Fruit fly (Drosophila melanogaster): ENCODE measurements around the gene CG5498.

CG5498 gene

DNA sequence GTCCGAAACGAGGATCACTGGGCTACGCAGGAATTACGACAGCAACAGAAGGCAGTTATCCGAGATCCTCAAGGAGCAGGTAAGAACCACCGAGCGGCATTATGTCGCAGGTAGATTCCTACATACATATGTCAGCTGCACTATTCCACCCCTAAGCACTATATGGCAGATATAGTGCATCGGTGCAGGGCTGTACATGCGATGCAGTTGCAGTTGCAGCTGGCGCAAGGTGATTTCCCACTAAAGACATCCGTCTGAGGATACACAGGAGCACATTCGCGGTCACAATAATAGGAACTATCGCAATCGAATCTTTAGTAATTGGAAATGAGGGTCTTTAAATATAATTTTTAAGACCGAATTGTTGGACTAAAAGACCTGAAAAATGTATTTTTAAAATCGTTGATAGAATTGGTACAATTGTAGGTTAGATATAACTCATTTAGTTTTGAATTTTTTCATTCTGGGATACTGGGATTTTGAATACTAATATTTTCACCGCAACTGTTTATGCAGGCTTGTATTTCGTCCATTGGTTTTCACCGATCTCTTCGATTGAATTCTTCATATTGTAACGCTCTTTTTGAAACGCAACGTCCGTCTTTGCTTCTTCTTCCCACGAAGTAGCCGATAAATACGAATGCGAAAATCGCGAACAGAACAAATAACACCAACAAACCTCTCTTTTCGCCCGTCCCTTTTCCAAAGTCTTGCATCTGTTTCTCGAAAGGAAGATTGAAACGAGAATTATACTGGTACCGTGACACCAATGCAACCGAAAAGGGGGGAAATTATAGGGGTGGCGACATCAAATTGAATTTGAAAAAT lies 19.0 kb upstream of the CG5498 start:
- TF ChIP-seq CG17801 (GFP tag; optimal IDR thresholded peaks at IDR 0.05; ENCODE audit: partially characterized antibody) = no peak

DNA sequence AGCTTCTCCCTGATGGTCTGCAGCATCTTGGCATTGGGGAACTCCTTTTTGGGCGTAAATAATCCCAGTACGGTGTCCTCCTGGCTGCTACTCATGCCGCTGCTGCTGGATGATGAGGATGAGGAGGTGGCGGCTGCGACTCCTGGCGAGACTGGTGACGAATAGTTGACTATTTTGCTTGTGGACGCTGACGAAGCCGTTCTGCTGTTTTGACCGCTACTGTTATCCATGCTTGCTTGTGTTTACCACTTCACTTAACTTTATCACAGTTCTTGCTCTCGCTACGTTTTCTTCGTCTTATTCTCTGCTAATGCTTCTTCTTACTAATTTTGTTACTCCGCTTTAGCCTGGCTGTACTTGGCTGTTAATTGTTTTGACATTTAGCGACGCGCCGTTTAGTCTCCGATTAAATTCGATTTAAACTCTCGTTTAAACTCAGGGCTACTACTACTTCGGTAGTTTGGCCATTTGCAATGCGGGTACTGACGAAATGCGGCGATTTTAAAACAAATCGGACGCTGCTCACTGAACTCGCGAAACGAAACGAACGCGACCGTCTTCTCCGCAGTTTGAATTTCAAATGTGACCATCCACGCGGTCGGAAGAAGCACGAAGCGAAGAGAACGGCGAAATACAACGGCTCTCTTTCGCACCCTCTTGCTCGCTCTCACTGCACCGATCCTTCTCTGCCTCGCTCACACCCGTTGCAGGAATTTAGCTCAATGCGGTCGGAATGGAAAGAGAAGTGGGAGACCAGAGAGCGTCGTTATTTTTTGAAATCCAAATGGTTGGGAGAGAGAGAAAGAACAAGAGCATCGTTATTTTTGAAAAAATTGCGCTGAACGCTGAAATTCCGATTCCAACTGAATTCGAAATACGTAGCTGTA lies 17.4 kb upstream of the CG5498 start, which contains the start of gene trbl:
TSS of gene trbl (minus strand) at position 584 of the 887 bp plus-strand sequence.
- peak; percentile 77 for TF ChIP-seq CG17801 (GFP tag; optimal IDR thresholded peaks at IDR 0.05; ENCODE audit: partially characterized antibody)

DNA sequence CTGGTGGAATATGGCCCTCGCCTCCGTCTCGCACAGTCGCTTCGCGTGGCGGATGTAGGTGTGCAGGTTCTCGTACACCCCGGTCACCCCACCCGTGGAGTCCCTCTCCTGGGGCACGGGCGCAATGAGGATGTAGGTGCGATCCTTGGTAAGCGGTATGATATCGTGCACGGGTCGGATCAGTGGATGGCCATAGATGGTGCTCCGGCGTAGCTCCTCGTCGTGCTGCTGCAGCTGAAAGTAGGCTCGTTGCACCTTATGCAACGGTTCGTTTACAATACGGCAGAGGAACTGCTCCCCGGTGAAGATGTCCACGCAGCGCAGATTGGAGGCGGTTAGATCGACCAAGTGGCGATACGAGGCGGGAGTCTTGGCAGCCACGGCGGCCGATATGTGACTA lies 16.6 kb upstream of the CG5498 start:
- TF ChIP-seq CG17801 (GFP tag; optimal IDR thresholded peaks at IDR 0.05; ENCODE audit: partially characterized antibody) = no peak

DNA sequence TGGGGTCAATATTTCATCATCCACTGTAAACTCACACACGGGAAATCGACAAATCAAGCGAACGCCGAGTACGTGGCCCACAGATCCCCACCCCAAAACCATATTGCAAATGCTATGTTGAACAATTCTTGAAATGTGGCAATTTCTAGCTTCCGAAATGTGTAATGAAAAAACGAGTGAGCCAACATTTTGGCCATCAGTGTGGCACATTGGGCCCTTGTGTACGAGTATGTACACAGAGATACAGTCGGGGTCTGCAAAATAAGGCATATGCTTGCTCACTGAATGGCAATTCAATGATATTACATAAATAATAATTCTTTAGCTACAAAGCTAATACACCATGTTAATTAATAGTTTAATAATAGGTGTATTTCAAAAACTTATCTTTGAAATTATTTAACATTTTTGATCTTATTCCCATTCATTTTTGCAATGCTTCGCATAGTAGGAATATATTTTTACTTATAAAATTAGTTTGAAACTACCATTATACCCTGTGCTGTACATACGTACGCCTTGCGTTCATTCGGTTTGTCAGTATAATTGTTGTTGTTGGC lies 15.7 kb upstream of the CG5498 start:
- peak; percentile 88 for TF ChIP-seq CG17801 (GFP tag; optimal IDR thresholded peaks at IDR 0.05; ENCODE audit: partially characterized antibody)

DNA sequence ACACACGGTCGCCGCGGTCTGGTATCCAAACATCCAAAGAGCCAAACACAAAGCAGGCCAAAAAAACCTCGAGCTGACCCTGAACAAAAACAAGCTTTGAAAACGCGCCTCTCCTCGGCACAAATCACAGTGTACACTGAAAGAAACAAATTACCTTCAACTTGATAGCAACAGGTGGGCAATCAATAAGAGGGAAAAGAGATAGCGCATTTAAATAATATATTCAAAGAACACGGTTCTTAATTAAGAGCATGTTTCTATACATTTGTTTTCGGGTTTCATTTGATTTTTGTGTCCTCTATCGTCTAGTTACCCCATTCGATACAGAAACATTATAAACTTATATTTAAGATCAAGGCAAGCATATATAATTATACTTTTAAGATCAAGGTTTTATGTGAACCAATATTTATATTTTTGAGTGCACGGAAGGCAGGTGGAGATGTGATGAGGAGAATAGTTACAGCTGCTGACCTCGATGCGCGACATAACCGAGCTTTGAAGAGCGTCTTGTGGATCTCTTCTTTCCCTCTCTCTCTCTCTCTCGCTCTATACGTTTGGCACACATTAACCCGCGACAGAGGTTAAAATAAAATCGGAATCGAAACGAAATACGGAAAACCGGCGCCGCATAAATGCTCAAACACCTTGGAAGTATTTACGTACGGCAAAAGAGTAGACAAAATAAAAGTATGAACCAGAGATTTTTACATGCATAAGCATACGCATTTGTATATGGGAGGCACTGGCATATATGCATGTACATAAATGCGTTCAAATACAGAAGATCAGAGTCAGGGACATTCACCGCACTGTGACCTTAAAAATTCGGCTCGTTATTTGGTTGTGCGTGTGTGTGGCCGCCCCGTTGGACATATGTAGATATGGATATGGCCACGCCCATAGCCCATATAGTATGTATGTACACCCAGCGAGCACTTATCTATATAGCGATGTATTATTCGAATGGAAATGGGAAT lies 14.6 kb upstream of the CG5498 start:
- peak; percentile 60 for TF ChIP-seq CG17801 (GFP tag; optimal IDR thresholded peaks at IDR 0.05; ENCODE audit: partially characterized antibody)

DNA sequence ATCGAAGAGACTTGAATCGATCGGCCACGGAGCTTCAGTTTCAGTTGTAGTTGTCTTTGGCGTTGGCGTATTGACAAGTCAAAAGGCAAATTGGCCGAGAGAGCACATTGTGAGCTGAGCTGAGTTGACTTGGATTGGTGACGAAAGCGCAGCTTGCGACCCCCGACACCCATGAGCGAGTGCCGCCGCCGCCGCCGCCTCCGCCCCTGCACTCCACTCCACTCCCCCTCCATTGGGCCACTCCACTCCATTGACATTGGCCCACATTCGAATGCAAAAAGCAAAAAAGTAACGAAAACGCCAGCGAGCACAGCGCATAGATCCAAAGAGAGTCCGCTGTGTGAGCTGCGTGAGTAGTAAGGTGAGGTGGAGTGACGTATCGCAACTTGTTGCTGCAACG lies 13.9 kb upstream of the CG5498 start:
- no peak for TF ChIP-seq CG17801 (GFP tag; optimal IDR thresholded peaks at IDR 0.05; ENCODE audit: partially characterized antibody)

DNA sequence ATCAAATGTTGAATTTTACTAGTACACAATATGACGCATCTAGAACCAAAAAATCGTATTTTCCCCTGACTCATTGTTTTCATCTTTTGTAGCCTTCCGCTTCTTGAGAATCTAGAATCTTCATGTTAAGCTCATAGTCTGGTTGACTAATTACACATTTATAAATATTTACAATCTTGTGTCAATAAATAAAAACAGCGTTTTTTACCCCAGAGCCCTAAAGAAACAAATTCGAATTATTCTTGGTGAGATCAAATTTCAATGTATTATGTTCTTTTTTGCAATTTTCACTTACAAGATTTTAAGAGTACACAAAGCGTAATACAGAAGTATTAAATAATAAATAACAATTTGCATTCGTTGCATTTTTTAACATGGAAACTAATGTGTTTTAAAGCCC lies 12.1 kb upstream of the CG5498 start:
- no peak for TF ChIP-seq CG17801 (GFP tag; optimal IDR thresholded peaks at IDR 0.05; ENCODE audit: partially characterized antibody)

DNA sequence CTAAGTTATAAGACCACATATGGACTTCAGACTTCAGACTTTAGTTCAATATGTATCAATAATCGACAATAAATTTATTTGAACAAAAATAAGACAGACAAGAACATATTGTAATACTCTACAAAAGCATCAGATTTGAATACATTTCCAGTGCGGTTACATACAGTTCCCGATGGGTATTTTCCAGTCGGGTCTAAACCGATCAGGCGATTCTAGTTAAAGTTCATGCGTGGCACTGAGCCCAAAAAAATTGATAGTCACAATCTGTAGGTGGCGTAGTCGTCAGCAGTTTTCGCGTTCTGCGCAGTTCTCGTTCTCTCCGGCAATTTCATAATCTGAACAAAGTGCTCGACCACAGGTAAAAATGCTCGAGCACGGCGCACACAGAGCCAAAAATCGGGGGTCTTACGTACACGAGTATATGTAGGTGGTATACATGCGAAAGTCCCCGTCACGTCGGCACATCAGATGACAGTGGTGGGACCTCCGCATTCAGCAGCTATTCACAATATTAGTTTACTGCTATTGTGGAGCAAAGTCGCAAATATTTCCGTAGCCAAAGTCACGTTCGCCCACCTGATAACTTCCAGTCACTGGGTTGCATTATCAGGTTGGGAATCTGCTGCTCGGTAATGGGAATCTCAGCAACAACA lies 11.5 kb upstream of the CG5498 start:
- TF ChIP-seq CG17801 (GFP tag; optimal IDR thresholded peaks at IDR 0.05; ENCODE audit: partially characterized antibody) = peak; percentile 75

DNA sequence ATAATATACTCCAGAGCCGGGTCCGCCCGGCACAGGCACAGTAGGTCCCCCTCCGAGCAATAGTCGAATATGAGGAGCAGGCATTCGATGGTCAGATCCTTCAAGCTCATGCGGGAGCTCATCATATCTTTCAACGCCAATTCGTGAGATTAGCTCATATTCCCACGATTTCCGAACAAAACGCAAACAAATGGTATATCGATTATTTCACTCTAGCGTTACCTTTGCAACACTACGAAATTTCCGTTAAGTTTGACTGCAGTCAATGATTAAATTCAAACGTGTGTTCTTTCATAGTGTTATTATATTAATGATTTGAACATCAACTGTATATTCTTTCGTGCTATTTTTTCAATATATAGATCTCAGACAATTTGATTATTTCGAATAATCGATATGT lies 9.4 kb upstream of the CG5498 start, which contains the start of gene CG33969:
TSS of gene CG33969 (minus strand) at position 197 of the 400 bp plus-strand sequence.
- TF ChIP-seq CG17801 (GFP tag; optimal IDR thresholded peaks at IDR 0.05; ENCODE audit: partially characterized antibody) = peak; percentile 2

DNA sequence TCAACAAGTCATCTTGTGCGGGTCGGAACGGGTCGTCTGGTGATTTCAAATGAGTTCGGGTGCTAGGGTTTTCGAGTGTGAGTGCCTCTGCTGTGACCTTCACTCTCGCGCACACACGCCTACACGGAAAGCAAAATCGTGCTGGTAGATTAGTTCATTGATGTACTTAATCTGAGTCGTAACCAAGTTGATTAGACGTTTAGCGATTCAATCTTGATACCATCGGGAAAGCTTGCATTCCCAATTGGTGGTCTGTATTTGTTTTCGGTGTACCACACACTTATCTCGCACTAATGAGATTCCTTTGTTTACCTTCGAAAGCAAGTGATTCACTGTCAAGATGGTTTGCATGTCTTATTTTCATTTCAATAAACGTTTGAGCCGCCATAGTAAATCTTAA lies 5.1 kb upstream of the CG5498 start:
- no peak for TF ChIP-seq CG17801 (GFP tag; optimal IDR thresholded peaks at IDR 0.05; ENCODE audit: partially characterized antibody)

DNA sequence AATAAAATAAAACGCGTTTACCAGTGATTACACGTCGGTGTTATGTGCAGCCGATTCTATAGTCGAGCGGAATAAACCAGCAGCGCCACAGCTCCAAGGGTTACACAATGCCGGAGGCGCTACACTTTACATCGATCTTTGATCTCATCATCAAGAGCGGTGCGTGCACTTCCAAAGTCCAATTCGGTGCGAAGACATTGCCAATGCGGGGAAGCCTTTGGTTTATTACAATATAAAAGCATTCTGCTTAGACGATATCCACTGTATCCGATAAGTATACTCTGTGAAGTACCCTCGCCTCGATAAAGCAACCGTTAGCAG lies 3.9 kb upstream of the CG5498 start:
- no peak for TF ChIP-seq CG17801 (GFP tag; optimal IDR thresholded peaks at IDR 0.05; ENCODE audit: partially characterized antibody)

DNA sequence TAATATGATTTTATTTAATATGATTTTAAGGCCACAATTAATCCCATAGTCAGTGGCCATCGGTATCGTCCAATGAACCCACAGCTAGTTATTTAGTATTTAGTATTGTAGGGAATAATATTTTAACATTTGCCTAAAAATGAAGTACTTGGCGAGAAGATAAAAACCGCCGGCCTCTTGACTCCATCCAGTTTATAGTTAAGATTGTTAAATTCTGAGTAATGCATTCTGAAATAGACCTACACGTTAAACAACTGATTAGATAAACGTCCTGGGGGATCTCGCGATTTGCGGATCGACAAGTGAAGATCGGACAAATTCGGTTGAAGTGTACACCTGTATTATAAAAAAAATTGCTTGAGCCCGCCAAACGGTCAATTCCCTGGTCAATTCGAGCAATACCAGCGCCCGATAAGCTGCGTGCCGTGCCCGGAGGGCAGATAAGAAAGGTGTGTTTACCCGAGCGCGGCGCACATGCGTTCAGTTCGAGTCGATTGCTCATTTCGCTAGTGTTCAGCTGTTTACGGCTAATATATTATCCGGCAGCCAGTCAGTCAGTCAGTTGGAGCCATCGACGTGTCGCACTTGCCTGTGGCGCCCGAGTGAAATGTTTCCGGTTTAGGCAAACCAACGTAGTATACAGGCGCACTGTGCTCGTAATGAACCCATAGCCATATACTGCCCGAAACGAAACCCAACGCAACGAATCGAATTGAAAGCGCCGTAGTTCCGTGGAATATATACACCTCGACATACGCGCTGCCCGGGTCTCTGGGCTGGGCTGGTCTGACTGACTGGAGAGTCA lies 3.3 kb upstream of the CG5498 start:
- TF ChIP-seq CG17801 (GFP tag; optimal IDR thresholded peaks at IDR 0.05; ENCODE audit: partially characterized antibody) = no peak

DNA sequence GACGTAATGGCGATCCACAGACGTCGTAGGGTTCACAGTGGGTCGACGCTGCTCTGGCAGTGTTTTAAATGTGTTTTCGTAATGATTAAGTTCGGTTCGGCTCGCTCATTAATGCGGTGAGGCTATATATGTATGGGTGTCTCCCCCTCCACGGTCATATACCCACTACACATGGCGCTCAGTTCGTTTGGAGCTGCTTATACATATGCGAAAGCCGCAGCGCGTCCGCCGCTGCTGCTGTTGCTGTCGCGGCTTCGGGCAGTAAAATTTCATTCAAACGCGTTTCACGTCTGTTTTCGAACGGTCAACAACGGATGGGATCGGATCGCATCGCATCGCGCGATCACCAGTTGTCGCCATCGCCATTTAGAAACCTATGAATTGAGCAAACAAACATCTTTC lies 2.1 kb upstream of the CG5498 start:
- no peak for TF ChIP-seq CG17801 (GFP tag; optimal IDR thresholded peaks at IDR 0.05; ENCODE audit: partially characterized antibody)
